Fruit fly (Drosophila melanogaster): ENCODE data around the gene IPIP.

The IPIP gene

dm6 chr2L:6045972-6046718, 1.7 kb upstream of the IPIP start, which contains the start of gene Pfas (continued):
- TF ChIP-seq fkh (GFP tag; optimal IDR thresholded peaks at IDR 0.05): peak; percentile 40
- TF ChIP-seq CG11294 (GFP tag; IDR thresholded peaks at IDR 0.05): peak; percentile 29; the same call in 1 of the 2 replicates
- peak; percentile 40; the same call in 1 of the 2 replicates for TF ChIP-seq Gug (GFP tag; IDR thresholded peaks at IDR 0.05)
- TF ChIP-seq CG34406 (GFP tag; optimal IDR thresholded peaks at IDR 0.05): peak; percentile 25
- TF ChIP-seq CG7368 (GFP tag; optimal IDR thresholded peaks at IDR 0.05): peak; percentile 37
- peak; percentile 98 for TF ChIP-seq vri (GFP tag; optimal IDR thresholded peaks at IDR 0.05)
- TF ChIP-seq Eip75B (GFP tag; optimal IDR thresholded peaks at IDR 0.05): peak; percentile 58
- TF ChIP-seq cyc (GFP tag; optimal IDR thresholded peaks at IDR 0.05): peak; percentile 52
- no peak for TF ChIP-seq CG4318 (GFP tag; optimal IDR thresholded peaks at IDR 0.05)
- TF ChIP-seq salr (GFP tag; optimal IDR thresholded peaks at IDR 0.05): no peak
- TF ChIP-seq CG6792 (GFP tag; optimal IDR thresholded peaks at IDR 0.05): peak; percentile 60
- TF ChIP-seq Ets96B (tag; optimal IDR thresholded peaks at IDR 0.05): peak; percentile 29
- TF ChIP-seq esn (GFP tag; optimal IDR thresholded peaks at IDR 0.05): peak; percentile 76
- 0 out of 2 replicates have a peak, but pooled peaks have one; percentile 33 for TF ChIP-seq CG15336 (GFP tag; IDR thresholded peaks at IDR 0.05)
- peak; percentile 52; the same call in 2 of the 3 replicates for TF ChIP-seq CG6163 (GFP tag; IDR thresholded peaks at IDR 0.05)
- peak; percentile 65 for TF ChIP-seq Sox14 (GFP tag; optimal IDR thresholded peaks at IDR 0.05)
- TF ChIP-seq Hr38 (GFP tag; optimal IDR thresholded peaks at IDR 0.05): no peak
- TF ChIP-seq CG6276 (GFP tag; optimal IDR thresholded peaks at IDR 0.05): no peak
- no peak for TF ChIP-seq Sox15 (GFP tag; optimal IDR thresholded peaks at IDR 0.05)

dm6 chr2L:6046865-6047264, 937 bp upstream of the IPIP start:
- TF ChIP-seq salr (GFP tag; optimal IDR thresholded peaks at IDR 0.05) (no peak), Sox15 (GFP tag; optimal IDR thresholded peaks at IDR 0.05) (no peak), achi (GFP tag; optimal IDR thresholded peaks at IDR 0.05) (no peak), esn (GFP tag; optimal IDR thresholded peaks at IDR 0.05) (no peak), CG6808 (GFP tag; optimal IDR thresholded peaks at IDR 0.05) (no peak), CG11762 (GFP tag; optimal IDR thresholded peaks at IDR 0.05; ENCODE audit: insufficient read depth) (no peak), fd85E (GFP tag; optimal IDR thresholded peaks at IDR 0.05) (no peak), CG3032 (tag; optimal IDR thresholded peaks at IDR 0.05) (no peak), CG3919 (GFP tag; optimal IDR thresholded peaks at IDR 0.05) (no peak), CG11294 (GFP tag; IDR thresholded peaks at IDR 0.05) (no peak), Ets96B (tag; optimal IDR thresholded peaks at IDR 0.05) (no peak), CG4318 (GFP tag; optimal IDR thresholded peaks at IDR 0.05) (no peak), pdm3 (GFP tag; optimal IDR thresholded peaks at IDR 0.05) (no peak)

- TF ChIP-seq CG32006 (GFP tag; optimal IDR thresholded peaks at IDR 0.05): no peak
- no peak for TF ChIP-seq CG3032 (tag; optimal IDR thresholded peaks at IDR 0.05)
- TF ChIP-seq CG11294 (GFP tag; IDR thresholded peaks at IDR 0.05): no peak
- no peak for TF ChIP-seq Hr39 (GFP tag; optimal IDR thresholded peaks at IDR 0.05)
- TF ChIP-seq CG11762 (GFP tag; optimal IDR thresholded peaks at IDR 0.05; ENCODE audit: insufficient read depth): no peak
- TF ChIP-seq dsx (GFP tag; optimal IDR thresholded peaks at IDR 0.05; ENCODE audit: poor library complexity, severe bottlenecking): no peak
- no peak for TF ChIP-seq Eip78C (GFP tag)
- no peak for TF ChIP-seq fkh (GFP tag; optimal IDR thresholded peaks at IDR 0.05)
- no peak for TF ChIP-seq Lpt (GFP tag; optimal IDR thresholded peaks at IDR 0.05)
- no peak for TF ChIP-seq CG8319 (GFP tag; optimal IDR thresholded peaks at IDR 0.05)
- no peak for TF ChIP-seq CG1621 (tag; optimal IDR thresholded peaks at IDR 0.05)
- no peak for TF ChIP-seq CG15336 (GFP tag; IDR thresholded peaks at IDR 0.05)
Observed at dm6 chr2L:6048542-6048941, 740 bp downstream of the IPIP start, which contains the start of the genes CG34179 and slmo. Gene CG34179, minus strand, starts transcription at chr2L:6048706. Gene slmo, minus strand, starts transcription at chr2L:6048706.

DNA sequence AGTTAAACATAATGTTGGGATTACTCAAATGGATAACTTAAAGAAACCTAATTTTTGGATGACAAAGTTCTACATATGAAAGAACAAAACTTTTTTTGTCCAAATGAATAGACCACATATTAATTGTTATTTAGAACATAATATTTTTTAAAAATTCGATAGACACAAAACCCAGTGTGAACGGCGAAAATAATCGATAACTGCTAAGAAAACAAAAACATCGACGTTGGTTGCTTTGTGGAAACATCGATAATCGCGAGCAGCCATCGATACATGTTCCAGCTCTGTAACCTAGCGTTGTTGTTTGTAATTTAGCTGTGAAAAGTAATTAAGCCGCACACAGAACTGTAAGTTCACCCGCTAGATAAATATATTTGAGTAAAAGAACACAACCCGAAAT, 2.8 kb downstream of the IPIP start, which contains the start of gene CG9135:
CG9135 (plus strand) TSS at position 226 of the 400 bp plus-strand sequence.
- TF ChIP-seq Gug (GFP tag; IDR thresholded peaks at IDR 0.05) (no peak), CG7368 (GFP tag; optimal IDR thresholded peaks at IDR 0.05) (no peak), CG10669 (GFP tag; optimal IDR thresholded peaks at IDR 0.05) (no peak), net (GFP tag; optimal IDR thresholded peaks at IDR 0.05) (no peak), fd85E (GFP tag; optimal IDR thresholded peaks at IDR 0.05) (no peak), CG6792 (GFP tag; optimal IDR thresholded peaks at IDR 0.05) (no peak), CG11902 (GFP tag; optimal IDR thresholded peaks at IDR 0.05) (no peak), dsx (GFP tag; optimal IDR thresholded peaks at IDR 0.05; ENCODE audit: poor library complexity, severe bottlenecking) (no peak), cyc (GFP tag; optimal IDR thresholded peaks at IDR 0.05) (no peak), CG8119 (GFP tag; IDR thresholded peaks at IDR 0.05) (no peak), Blimp-1 (GFP tag; optimal IDR thresholded peaks at IDR 0.05) (no peak), vri (GFP tag; optimal IDR thresholded peaks at IDR 0.05) (no peak), lz (GFP tag; optimal IDR thresholded peaks at IDR 0.05) (no peak), fkh (GFP tag; optimal IDR thresholded peaks at IDR 0.05) (no peak), Ets96B (tag; optimal IDR thresholded peaks at IDR 0.05) (no peak), pdm3 (GFP tag; optimal IDR thresholded peaks at IDR 0.05) (no peak)
